Worm (Caenorhabditis elegans) whole organism, midembryonic: ENCODE data around the gene T23G5.3.

ENCODE experiments used
- T22C8.4 ChIP-seq: fragments of 200-800 bp; sonication (Bioruptor generic); IDR thresholded peaks from 2 replicates; pipeline ENCODE4 v1.3.6; 2022; ENCODE audit warnings: missing genetic modification characterization, missing compliant biosample characterization
- cog-1 ChIP-seq: sonication (generic microtip); optimal IDR thresholded peaks from 2 replicates; lab custom pipeline; 2016; ENCODE audit warnings: missing genetic modification characterization, missing compliant biosample characterization
- flt-1 ChIP-seq: fragments of 200-800 bp; sonication (Bioruptor generic); IDR thresholded peaks from 2 replicates; pipeline ENCODE4 v1.3.6; 2022; ENCODE audit warnings: missing genetic modification characterization, missing compliant biosample characterization
- klf-2 ChIP-seq: fragments of 200-800 bp; sonication (Bioruptor generic); conservative IDR thresholded peaks from 2 replicates; pipeline ENCODE4 v1.3.6; 2022; ENCODE audit warnings: missing genetic modification reagents, missing genetic modification characterization, missing compliant biosample characterization
- med-1 ChIP-seq: sonication (generic microtip); optimal IDR thresholded peaks from 2 replicates; lab custom pipeline; 2017; ENCODE audit warnings: missing genetic modification characterization, mild to moderate bottlenecking, missing compliant biosample characterization, antibody characterized with exemption, missing genetic modification reagents; ENCODE audit not compliant: insufficient read depth
- ref-1 ChIP-seq: fragments of 200-800 bp; sonication (Bioruptor generic); conservative IDR thresholded peaks from 2 replicates; pipeline ENCODE4 v1.3.6; 2022; ENCODE audit warnings: missing genetic modification reagents, missing genetic modification characterization, missing compliant biosample characterization
- tab-1 ChIP-seq: fragments of 200-800 bp; sonication (Bioruptor generic); IDR thresholded peaks from 2 replicates; pipeline ENCODE4 v1.3.6; 2022; ENCODE audit warnings: missing genetic modification characterization, missing compliant biosample characterization
- ztf-23 ChIP-seq: fragments of 200-800 bp; sonication (Bioruptor generic); IDR thresholded peaks from 2 replicates; pipeline ENCODE4 v1.3.6; 2022; ENCODE audit warnings: missing genetic modification reagents, missing genetic modification characterization, missing compliant biosample characterization
- ztf-29 ChIP-seq: fragments of 200-800 bp; sonication (Bioruptor generic); IDR thresholded peaks from 2 replicates; pipeline ENCODE4 v1.3.6; 2022; ENCODE audit warnings: missing genetic modification reagents, missing genetic modification characterization, missing compliant biosample characterization

The T23G5.3 gene

ce11 chrIII:9250729-9251128 is 19.7 kb upstream of the T23G5.3 start, which contains the start of gene T02C1.2:
Gene T02C1.2, plus strand, starts transcription at chrIII:9251029.
- TF ChIP-seq ref-1 (GFP tag; lab: Robert Waterston, UW) (no peak), klf-2 (GFP tag; lab: Robert Waterston, UW) (no peak), cog-1 (tag; lab: Kevin White, UChicago) (no peak), flt-1 (GFP tag; lab: Robert Waterston, UW) (no peak), tab-1 (GFP tag; lab: Robert Waterston, UW) (no peak), ztf-23 (GFP tag; lab: Robert Waterston, UW) (no peak), ztf-29 (GFP tag; lab: Robert Waterston, UW) (no peak), med-1 (GFP tag; lab: Kevin White, UChicago) (no peak), T22C8.4 (no peak)

ce11 chrIII:9247221-9247620 is 16.1 kb upstream of the T23G5.3 start, which contains the start of gene T02C1.1:
Gene T02C1.1, plus strand, starts transcription at chrIII:9247525.
- no peak for TF ChIP-seq ztf-23 (GFP tag; lab: Robert Waterston, UW)
- no peak for TF ChIP-seq tab-1 (GFP tag; lab: Robert Waterston, UW)
- no peak for TF ChIP-seq klf-2 (GFP tag; lab: Robert Waterston, UW)
- no peak for TF ChIP-seq T22C8.4
- TF ChIP-seq ref-1 (GFP tag; lab: Robert Waterston, UW) = no peak
- TF ChIP-seq cog-1 (tag; lab: Kevin White, UChicago) = no peak
- no peak for TF ChIP-seq med-1 (GFP tag; lab: Kevin White, UChicago)
- no peak for TF ChIP-seq flt-1 (GFP tag; lab: Robert Waterston, UW)

- TF ChIP-seq ref-1 (GFP tag; lab: Robert Waterston, UW) (no peak), flt-1 (GFP tag; lab: Robert Waterston, UW) (no peak), T22C8.4 (no peak), ztf-23 (GFP tag; lab: Robert Waterston, UW) (no peak), cog-1 (tag; lab: Kevin White, UChicago) (no peak), tab-1 (GFP tag; lab: Robert Waterston, UW) (no peak), med-1 (GFP tag; lab: Kevin White, UChicago) (no peak), ztf-29 (GFP tag; lab: Robert Waterston, UW) (no peak), klf-2 (GFP tag; lab: Robert Waterston, UW) (no peak)
Measured at ce11 chrIII:9242675-9243074, 11.6 kb upstream of the T23G5.3 start, which contains the start of gene dat-1. Gene dat-1, plus strand, starts transcription at chrIII:9242975.

ce11 chrIII:9239983-9240382 is 8.9 kb upstream of the T23G5.3 start, which contains the start of gene saeg-2:
Gene saeg-2, plus strand, starts transcription at chrIII:9240363.
- TF ChIP-seq med-1 (GFP tag; lab: Kevin White, UChicago) = no peak
- no peak for TF ChIP-seq ref-1 (GFP tag; lab: Robert Waterston, UW)
- TF ChIP-seq ztf-23 (GFP tag; lab: Robert Waterston, UW) = 0 out of 2 replicates have a peak, but pooled peaks have one; percentile 7

ce11 chrIII:9237626-9238025 is 6.6 kb upstream of the T23G5.3 start:
- TF ChIP-seq T22C8.4 (no peak), ztf-29 (GFP tag; lab: Robert Waterston, UW) (no peak), klf-2 (GFP tag; lab: Robert Waterston, UW) (no peak), cog-1 (tag; lab: Kevin White, UChicago) (no peak), flt-1 (GFP tag; lab: Robert Waterston, UW) (no peak), tab-1 (GFP tag; lab: Robert Waterston, UW) (no peak), med-1 (GFP tag; lab: Kevin White, UChicago) (no peak), ztf-23 (GFP tag; lab: Robert Waterston, UW) (no peak), ref-1 (GFP tag; lab: Robert Waterston, UW) (no peak)

- TF ChIP-seq ztf-29 (GFP tag; lab: Robert Waterston, UW) = no peak
- no peak for TF ChIP-seq med-1 (GFP tag; lab: Kevin White, UChicago)
- TF ChIP-seq ref-1 (GFP tag; lab: Robert Waterston, UW) = no peak
- no peak for TF ChIP-seq flt-1 (GFP tag; lab: Robert Waterston, UW)
- no peak for TF ChIP-seq T22C8.4
- TF ChIP-seq cog-1 (tag; lab: Kevin White, UChicago) = no peak
Measured at ce11 chrIII:9236228-9236627, 5.2 kb upstream of the T23G5.3 start, which contains the start of gene T23G5.2. Gene T23G5.2, minus strand, starts transcription at chrIII:9236328.

- TF ChIP-seq flt-1 (GFP tag; lab: Robert Waterston, UW) = no peak
- TF ChIP-seq T22C8.4 = no peak
- TF ChIP-seq klf-2 (GFP tag; lab: Robert Waterston, UW) = no peak
- no peak for TF ChIP-seq ref-1 (GFP tag; lab: Robert Waterston, UW)
- no peak for TF ChIP-seq med-1 (GFP tag; lab: Kevin White, UChicago)
- TF ChIP-seq ztf-29 (GFP tag; lab: Robert Waterston, UW) = no peak
Measured at ce11 chrIII:9228722-9229121, 2.4 kb downstream of the T23G5.3 start, which contains the start of gene rnr-1. Gene rnr-1, minus strand, starts transcription at chrIII:9228798.

ce11 chrIII:9228190-9228589 is 2.9 kb downstream of the T23G5.3 start:
- no peak for TF ChIP-seq klf-2 (GFP tag; lab: Robert Waterston, UW)
- TF ChIP-seq ref-1 (GFP tag; lab: Robert Waterston, UW) = no peak
- TF ChIP-seq cog-1 (tag; lab: Kevin White, UChicago) = no peak
- no peak for TF ChIP-seq ztf-23 (GFP tag; lab: Robert Waterston, UW)
- TF ChIP-seq flt-1 (GFP tag; lab: Robert Waterston, UW) = no peak
- no peak for TF ChIP-seq ztf-29 (GFP tag; lab: Robert Waterston, UW)
- TF ChIP-seq T22C8.4 = no peak
- TF ChIP-seq tab-1 (GFP tag; lab: Robert Waterston, UW) = no peak
- TF ChIP-seq med-1 (GFP tag; lab: Kevin White, UChicago) = no peak

- TF ChIP-seq flt-1 (GFP tag; lab: Robert Waterston, UW) = no peak
- TF ChIP-seq med-1 (GFP tag; lab: Kevin White, UChicago) = no peak
- TF ChIP-seq klf-2 (GFP tag; lab: Robert Waterston, UW) = no peak
- no peak for TF ChIP-seq T22C8.4
- TF ChIP-seq ztf-23 (GFP tag; lab: Robert Waterston, UW) = no peak
- no peak for TF ChIP-seq cog-1 (tag; lab: Kevin White, UChicago)
- no peak for TF ChIP-seq tab-1 (GFP tag; lab: Robert Waterston, UW)
- no peak for TF ChIP-seq ref-1 (GFP tag; lab: Robert Waterston, UW)
Measured at ce11 chrIII:9224986-9225385, 6.1 kb downstream of the T23G5.3 start.
